Worm (Caenorhabditis elegans): ENCODE measurements around the gene C17F4.8.
A peak's percentile ranks its signal among the peaks of the same experiment; 100 is the strongest.

C17F4.8 gene

DNA sequence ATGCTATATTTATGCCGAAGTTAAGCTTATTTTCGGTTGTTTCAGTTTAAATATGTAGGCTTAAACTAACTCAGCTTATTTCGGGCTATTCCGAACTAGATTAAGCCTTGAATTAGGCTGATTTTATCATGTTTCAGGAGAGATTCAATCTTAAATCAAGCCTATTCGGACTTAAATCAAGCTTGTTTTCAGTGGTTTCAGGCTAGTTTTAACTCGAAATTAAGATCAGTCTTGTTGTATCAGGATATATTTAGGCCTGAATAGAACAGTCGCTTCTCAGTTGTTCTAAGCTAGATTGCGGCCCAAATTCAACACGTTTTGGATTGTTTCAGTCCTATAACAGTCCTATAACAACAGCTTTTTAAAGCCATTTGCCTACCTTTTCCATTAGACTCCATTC, 17.2 kb upstream of the C17F4.8 start:
- TF ChIP-seq lin-35 (GFP tag; optimal IDR thresholded peaks at IDR 0.05) (no peak), fos-1 (tag; optimal IDR thresholded peaks at IDR 0.05) (no peak), dsc-1 (tag; optimal IDR thresholded peaks at IDR 0.05) (no peak), mef-2 (tag; optimal IDR thresholded peaks at IDR 0.05) (no peak), ces-1 (GFP tag; optimal IDR thresholded peaks at IDR 0.05) (no peak), nhr-85 (tag) (no peak), egl-27 (tag; optimal IDR thresholded peaks at IDR 0.05) (no peak), jun-1 (tag; optimal IDR thresholded peaks at IDR 0.05) (no peak), ceh-82 (tag; optimal IDR thresholded peaks at IDR 0.05) (no peak), hpl-2 (GFP tag; optimal IDR thresholded peaks at IDR 0.05) (no peak), ceh-90 (tag; optimal IDR thresholded peaks at IDR 0.05) (no peak), nhr-11 (tag; optimal IDR thresholded peaks at IDR 0.05) (no peak), ztf-11 (tag; optimal IDR thresholded peaks at IDR 0.05) (no peak), skn-1 (tag; optimal IDR thresholded peaks at IDR 0.05) (no peak), mep-1 (tag; optimal IDR thresholded peaks at IDR 0.05) (no peak), fkh-10 (GFP tag; optimal IDR thresholded peaks at IDR 0.05) (no peak)

DNA sequence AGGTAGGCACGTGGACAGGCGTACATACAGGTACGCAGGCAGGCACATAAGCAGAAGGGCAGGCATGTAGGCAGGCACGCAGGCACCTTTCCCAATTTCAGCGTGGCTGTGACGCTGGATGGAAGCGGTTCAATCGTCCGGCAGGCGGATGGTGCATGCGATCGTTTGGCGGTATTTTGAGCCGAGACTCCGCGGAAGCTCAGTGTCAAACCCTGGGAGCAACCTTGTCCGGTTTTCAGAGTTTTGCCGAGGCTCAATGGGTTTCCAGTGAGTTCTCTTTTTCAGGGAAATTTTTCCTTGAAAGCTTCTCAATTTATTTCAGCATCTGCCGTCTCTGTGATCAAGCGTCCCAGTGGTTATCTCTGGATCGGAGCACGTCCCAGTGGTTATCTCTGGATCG, 15.6 kb upstream of the C17F4.8 start:
- TF ChIP-seq nhr-237 (tag; optimal IDR thresholded peaks at IDR 0.05) (no peak), snpc-4 (tag; optimal IDR thresholded peaks at IDR 0.05) (no peak), ceh-63 (GFP tag; optimal IDR thresholded peaks at IDR 0.05) (no peak), hlh-4 (tag; optimal IDR thresholded peaks at IDR 0.05) (no peak), ztf-4 (tag; optimal IDR thresholded peaks at IDR 0.05) (no peak), C34B4.2 (tag; optimal IDR thresholded peaks at IDR 0.05) (no peak), ama-1 (optimal IDR thresholded peaks at IDR 0.05) (no peak), unc-86 (tag; optimal IDR thresholded peaks at IDR 0.05) (no peak), fos-1 (tag; optimal IDR thresholded peaks at IDR 0.05) (no peak), mef-2 (tag; optimal IDR thresholded peaks at IDR 0.05) (no peak), C04F5.9 (tag; optimal IDR thresholded peaks at IDR 0.05) (no peak), egl-27 (tag; optimal IDR thresholded peaks at IDR 0.05) (no peak), mdl-1 (tag; optimal IDR thresholded peaks at IDR 0.05) (no peak), grh-1 (GFP tag; IDR thresholded peaks at IDR 0.05) (no peak)

DNA sequence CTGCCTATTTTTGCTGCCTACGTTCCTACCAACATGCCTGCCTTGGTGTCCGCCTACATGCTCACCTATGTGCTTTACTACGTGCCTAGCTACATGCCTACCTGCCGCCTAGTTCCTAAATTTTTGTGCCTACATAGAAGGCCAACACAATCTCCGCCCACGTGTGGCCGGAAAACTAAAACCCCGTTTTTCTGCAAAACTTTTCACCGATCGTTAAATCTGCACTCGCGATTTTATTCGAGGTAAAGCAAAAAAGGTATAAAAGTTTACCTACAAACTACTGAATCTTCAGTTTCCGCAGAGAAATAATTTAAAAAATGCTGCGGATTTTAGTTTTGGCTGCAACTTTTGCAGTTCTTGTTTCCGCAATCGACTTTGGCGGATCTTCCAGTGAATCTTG, 14.8 kb upstream of the C17F4.8 start, which contains the start of gene clec-124:
TSS of gene clec-124 (plus strand) at position 301 of the 400 bp plus-strand sequence.
- TF ChIP-seq pqm-1 (tag; optimal IDR thresholded peaks at IDR 0.05) (no peak), unc-62 (GFP tag; optimal IDR thresholded peaks at IDR 0.05) (no peak), nhr-84 (tag; optimal IDR thresholded peaks at IDR 0.05) (no peak), lir-3 (tag; optimal IDR thresholded peaks at IDR 0.05; ENCODE audit: poor library complexity) (no peak), jun-1 (tag; optimal IDR thresholded peaks at IDR 0.05) (no peak), ztf-11 (tag; optimal IDR thresholded peaks at IDR 0.05) (no peak), fkh-8 (tag; optimal IDR thresholded peaks at IDR 0.05) (no peak), tlp-1 (tag; optimal IDR thresholded peaks at IDR 0.05) (no peak), sptf-1 (tag; optimal IDR thresholded peaks at IDR 0.05) (no peak), nhr-85 (tag) (no peak), zip-4 (GFP tag; optimal IDR thresholded peaks at IDR 0.05) (no peak), pax-3 (tag; optimal IDR thresholded peaks at IDR 0.05) (no peak), vab-15 (tag; optimal IDR thresholded peaks at IDR 0.05) (no peak), xbp-1 (tag; optimal IDR thresholded peaks at IDR 0.05) (no peak), swsn-7 (tag; optimal IDR thresholded peaks at IDR 0.05) (no peak)

DNA sequence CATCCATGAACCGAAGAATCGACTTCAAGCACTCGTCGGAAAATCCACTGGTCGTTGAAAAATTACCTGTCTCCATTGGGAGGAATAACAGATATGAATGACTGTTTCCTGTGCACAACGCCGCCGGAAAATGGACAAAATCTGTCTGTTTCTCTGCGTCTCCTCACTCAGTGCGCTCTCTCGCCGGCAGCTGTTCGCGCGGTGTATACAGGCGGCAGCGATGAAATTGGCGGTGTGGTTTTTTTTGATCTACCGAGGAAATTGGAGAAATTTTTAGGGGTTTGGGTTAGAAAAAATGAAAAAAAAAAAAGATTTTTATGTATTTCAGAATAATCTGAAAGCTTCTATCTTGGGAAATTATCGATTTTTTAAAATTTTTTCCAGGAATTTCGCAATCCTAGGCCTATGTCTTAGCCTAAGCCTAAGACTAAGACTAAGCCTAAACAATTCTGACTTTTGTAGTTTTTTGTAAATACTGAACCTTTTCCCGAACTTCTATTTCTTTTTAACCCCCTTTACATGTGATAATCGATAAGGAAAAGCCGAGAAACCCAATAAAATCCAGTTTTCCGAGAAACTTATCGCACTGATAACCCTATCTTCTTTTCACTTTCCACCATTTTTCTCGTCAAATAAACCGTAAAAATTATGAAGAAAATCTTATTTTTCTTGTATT, 13.6 kb upstream of the C17F4.8 start, which contains the start of the genes fbxc-50 and C17F4.2:
TSS of gene fbxc-50 (minus strand) at position 81 of the 676 bp plus-strand sequence.
TSS of gene C17F4.2 (plus strand) at position 626 of the 676 bp plus-strand sequence.
- TF ChIP-seq ztf-4 (tag; optimal IDR thresholded peaks at IDR 0.05) (no peak), aly-2 (tag; optimal IDR thresholded peaks at IDR 0.05) (no peak), blmp-1 (tag; optimal IDR thresholded peaks at IDR 0.05) (peak; percentile 80), efl-1 (optimal IDR thresholded peaks at IDR 0.05) (no peak), efl-1 (GFP tag; optimal IDR thresholded peaks at IDR 0.05 in 1 of 2) (peak in 1 of 2 experiments; percentile 56)

All from whole organism, L1 larva.